Worm (Caenorhabditis elegans) whole organism, L4/young adult: ENCODE measurements around the gene clec-85.

Source experiments
- W03F9.2 ChIP-seq: fragments of 150-350 bp; optimal IDR thresholded peaks from 2 replicates; lab custom pipeline; 2014; ENCODE audit warnings: missing biosample characterization, missing genetic modification characterization
- him-1 ChIP-seq: sonication (generic microtip); optimal IDR thresholded peaks from 2 replicates; lab custom pipeline; 2016; ENCODE audit warnings: missing genotype, missing genetic modification reagents, missing genetic modification characterization, missing compliant biosample characterization

- no peak for TF ChIP-seq him-1 (tag; lab: Kevin White, UChicago)
- TF ChIP-seq W03F9.2: no peak
These were observed 48.5 kb upstream of the clec-85 start for ce11 chrIV:2802193-2802592.
